Worm (Caenorhabditis elegans): ENCODE measurements around the gene cyp-32A1.

The cyp-32A1 gene

DNA sequence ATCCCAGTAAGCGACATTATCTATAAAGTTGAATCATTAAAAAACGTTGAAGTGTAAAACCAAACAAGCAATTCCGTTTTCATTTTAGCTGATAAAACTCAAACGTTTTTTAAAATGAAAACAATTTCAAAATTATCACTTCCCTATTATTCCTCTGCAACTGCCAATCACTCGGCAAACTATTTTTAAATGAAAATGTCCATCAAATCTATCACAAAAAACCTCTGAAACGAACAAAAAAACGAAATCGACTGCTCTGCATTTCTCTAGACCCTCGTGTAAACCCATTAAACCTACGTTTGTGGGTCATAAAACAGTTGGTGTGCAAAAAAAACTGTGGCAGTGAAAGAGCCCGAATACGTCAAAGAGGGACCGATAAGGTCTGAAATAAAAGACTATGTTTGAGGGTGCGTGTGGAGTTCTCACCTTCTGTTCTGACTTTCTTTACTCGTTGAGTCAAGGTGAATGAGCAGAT, 39.1 kb upstream of the cyp-32A1 start, which contains the start of gene fbxl-5:
Gene fbxl-5 (plus strand): TSS at position 425 of the 475 bp plus-strand sequence.
- TF ChIP-seq ceh-13 (GFP tag; optimal IDR thresholded peaks at IDR 0.05) (no peak), B0310.2 (tag; optimal IDR thresholded peaks at IDR 0.05) (no peak), scrt-1 (GFP tag; IDR thresholded peaks at IDR 0.05) (no peak), hnd-1 (tag; optimal IDR thresholded peaks at IDR 0.05) (no peak), pes-1 (GFP tag; IDR thresholded peaks at IDR 0.05) (no peak), aly-1 (tag; optimal IDR thresholded peaks at IDR 0.05) (no peak), tbx-11 (GFP tag; IDR thresholded peaks at IDR 0.05) (no peak), hmbx-1 (tag; optimal IDR thresholded peaks at IDR 0.05) (no peak), ceh-36 (tag; optimal IDR thresholded peaks at IDR 0.05) (no peak), ama-1 (optimal IDR thresholded peaks at IDR 0.05) (no peak), F13C5.2 (tag; optimal IDR thresholded peaks at IDR 0.05) (no peak), sea-1 (GFP tag; conservative IDR thresholded peaks at IDR 0.05) (no peak), flt-1 (GFP tag; IDR thresholded peaks at IDR 0.05) (no peak), tbx-37 (GFP tag; conservative IDR thresholded peaks at IDR 0.05) (no peak), ets-7 (tag; optimal IDR thresholded peaks at IDR 0.05) (no peak), tra-4 (tag; optimal IDR thresholded peaks at IDR 0.05) (no peak), hmg-4 (GFP tag; optimal IDR thresholded peaks at IDR 0.05) (no peak)

DNA sequence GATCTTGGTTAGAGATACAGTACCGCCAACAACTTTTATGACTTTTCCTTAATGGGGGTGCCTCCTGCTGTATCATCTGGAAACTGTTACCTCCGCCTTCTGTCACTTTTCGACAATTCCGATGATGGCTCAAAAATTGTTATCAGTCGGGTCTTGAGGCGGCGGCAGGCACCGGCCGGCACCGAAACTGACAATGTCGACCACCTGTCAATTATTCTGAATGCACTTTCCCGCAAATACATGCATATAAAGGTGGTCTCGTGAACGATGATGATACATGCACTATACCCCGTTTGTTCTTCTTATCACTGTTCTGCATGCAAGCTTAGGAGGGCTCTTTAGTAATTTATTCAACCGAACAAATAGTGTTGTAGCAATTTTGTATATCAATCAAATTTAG, 37.5 kb upstream of the cyp-32A1 start:
- no peak for TF ChIP-seq ama-1 (optimal IDR thresholded peaks at IDR 0.05)
- no peak for TF ChIP-seq hmbx-1 (tag; optimal IDR thresholded peaks at IDR 0.05)
- no peak for TF ChIP-seq hnd-1 (tag; optimal IDR thresholded peaks at IDR 0.05)
- TF ChIP-seq hmg-4 (GFP tag; optimal IDR thresholded peaks at IDR 0.05) = no peak
- TF ChIP-seq tbx-11 (GFP tag; IDR thresholded peaks at IDR 0.05) = no peak

- TF ChIP-seq tbx-37 (GFP tag; conservative IDR thresholded peaks at IDR 0.05) = no peak
- no peak for TF ChIP-seq sea-1 (GFP tag; conservative IDR thresholded peaks at IDR 0.05)
- TF ChIP-seq B0310.2 (tag; optimal IDR thresholded peaks at IDR 0.05) = no peak
- no peak for TF ChIP-seq tra-4 (tag; optimal IDR thresholded peaks at IDR 0.05)
- TF ChIP-seq hmbx-1 (tag; optimal IDR thresholded peaks at IDR 0.05) = no peak
- no peak for TF ChIP-seq ama-1 (optimal IDR thresholded peaks at IDR 0.05)
- TF ChIP-seq ceh-36 (tag; optimal IDR thresholded peaks at IDR 0.05) = no peak
- TF ChIP-seq hnd-1 (tag; optimal IDR thresholded peaks at IDR 0.05) = no peak
- no peak for TF ChIP-seq F13C5.2 (tag; optimal IDR thresholded peaks at IDR 0.05)
- no peak for TF ChIP-seq scrt-1 (GFP tag; IDR thresholded peaks at IDR 0.05)
- no peak for TF ChIP-seq ceh-13 (GFP tag; optimal IDR thresholded peaks at IDR 0.05)
- no peak for TF ChIP-seq tbx-11 (GFP tag; IDR thresholded peaks at IDR 0.05)
- TF ChIP-seq pes-1 (GFP tag; IDR thresholded peaks at IDR 0.05) = no peak
- TF ChIP-seq hmg-4 (GFP tag; optimal IDR thresholded peaks at IDR 0.05) = no peak
- no peak for TF ChIP-seq ets-7 (tag; optimal IDR thresholded peaks at IDR 0.05)
- TF ChIP-seq aly-1 (tag; optimal IDR thresholded peaks at IDR 0.05) = no peak
- no peak for TF ChIP-seq flt-1 (GFP tag; IDR thresholded peaks at IDR 0.05)
Measured at ce11 chrV:7745386-7745785, 36.2 kb upstream of the cyp-32A1 start.

- TF ChIP-seq aly-1 (tag; optimal IDR thresholded peaks at IDR 0.05) (no peak), pes-1 (GFP tag; IDR thresholded peaks at IDR 0.05) (peak; percentile 27; the same call in 1 of the 2 replicates), tbx-11 (GFP tag; IDR thresholded peaks at IDR 0.05) (no peak), hmg-4 (GFP tag; optimal IDR thresholded peaks at IDR 0.05) (peak; percentile 64), ets-7 (tag; optimal IDR thresholded peaks at IDR 0.05) (no peak)
Measured at ce11 chrV:7745903-7746302, 35.7 kb upstream of the cyp-32A1 start.

- no peak for TF ChIP-seq aly-1 (tag; optimal IDR thresholded peaks at IDR 0.05)
- TF ChIP-seq hmbx-1 (tag; optimal IDR thresholded peaks at IDR 0.05) = no peak
- TF ChIP-seq ama-1 (optimal IDR thresholded peaks at IDR 0.05) = no peak
- TF ChIP-seq pes-1 (GFP tag; IDR thresholded peaks at IDR 0.05) = no peak
- no peak for TF ChIP-seq scrt-1 (GFP tag; IDR thresholded peaks at IDR 0.05)
- no peak for TF ChIP-seq ets-7 (tag; optimal IDR thresholded peaks at IDR 0.05)
Measured at ce11 chrV:7747132-7747531, 34.5 kb upstream of the cyp-32A1 start.

DNA sequence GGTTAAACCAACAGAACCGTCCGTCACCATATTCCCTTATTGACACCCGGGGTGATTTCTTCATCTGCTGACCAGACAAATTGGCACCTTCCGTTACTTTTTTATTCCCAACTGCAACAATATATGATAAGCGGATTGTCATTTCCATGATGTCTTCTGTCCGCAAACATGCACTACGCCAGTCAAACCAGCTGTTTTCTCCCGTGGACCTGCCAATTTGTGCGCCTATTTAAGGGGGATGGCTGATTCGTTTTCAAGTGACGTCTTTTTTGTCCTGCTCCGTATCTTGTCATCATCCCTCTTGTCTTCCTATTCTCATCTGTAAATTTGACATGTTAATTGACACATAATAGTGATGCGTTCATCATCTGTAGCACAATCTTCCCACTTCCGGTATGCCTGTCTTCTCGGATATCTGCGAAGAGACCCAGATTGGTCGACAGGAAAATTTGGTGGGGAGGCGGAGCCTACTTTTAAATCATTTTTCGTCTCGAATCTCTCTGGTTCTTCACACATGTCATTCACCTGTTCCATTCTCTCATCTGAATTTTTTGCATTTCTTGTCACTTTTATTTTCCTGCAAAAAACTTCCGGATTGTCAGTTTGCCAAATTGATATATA, 33.5 kb upstream of the cyp-32A1 start:
- TF ChIP-seq scrt-1 (GFP tag; IDR thresholded peaks at IDR 0.05) = no peak
- peak; percentile 88 for TF ChIP-seq ets-7 (tag; optimal IDR thresholded peaks at IDR 0.05)
- TF ChIP-seq pes-1 (GFP tag; IDR thresholded peaks at IDR 0.05) = no peak

- TF ChIP-seq hmg-4 (GFP tag; optimal IDR thresholded peaks at IDR 0.05) = no peak
- no peak for TF ChIP-seq flt-1 (GFP tag; IDR thresholded peaks at IDR 0.05)
- no peak for TF ChIP-seq tra-4 (tag; optimal IDR thresholded peaks at IDR 0.05)
- TF ChIP-seq tbx-11 (GFP tag; IDR thresholded peaks at IDR 0.05) = no peak
- TF ChIP-seq scrt-1 (GFP tag; IDR thresholded peaks at IDR 0.05) = no peak
- TF ChIP-seq aly-1 (tag; optimal IDR thresholded peaks at IDR 0.05) = no peak
- TF ChIP-seq pes-1 (GFP tag; IDR thresholded peaks at IDR 0.05) = no peak
- no peak for TF ChIP-seq F13C5.2 (tag; optimal IDR thresholded peaks at IDR 0.05)
- no peak for TF ChIP-seq ceh-36 (tag; optimal IDR thresholded peaks at IDR 0.05)
- no peak for TF ChIP-seq ets-7 (tag; optimal IDR thresholded peaks at IDR 0.05)
- TF ChIP-seq B0310.2 (tag; optimal IDR thresholded peaks at IDR 0.05) = no peak
- TF ChIP-seq hmbx-1 (tag; optimal IDR thresholded peaks at IDR 0.05) = no peak
- TF ChIP-seq hnd-1 (tag; optimal IDR thresholded peaks at IDR 0.05) = no peak
- TF ChIP-seq sea-1 (GFP tag; conservative IDR thresholded peaks at IDR 0.05) = no peak
- no peak for TF ChIP-seq ceh-13 (GFP tag; optimal IDR thresholded peaks at IDR 0.05)
- TF ChIP-seq ama-1 (optimal IDR thresholded peaks at IDR 0.05) = no peak
- TF ChIP-seq tbx-37 (GFP tag; conservative IDR thresholded peaks at IDR 0.05) = no peak
Measured at ce11 chrV:7749708-7750107, 31.9 kb upstream of the cyp-32A1 start.

- no peak for TF ChIP-seq flt-1 (GFP tag; IDR thresholded peaks at IDR 0.05)
Measured at ce11 chrV:7754557-7754956, 27.1 kb upstream of the cyp-32A1 start, which contains the start of gene T05B11.4. TSS of gene T05B11.4 (minus strand) at chrV:7754657.
